Worm (Caenorhabditis elegans) whole organism, L3 larva: ENCODE data around the gene srx-23.
A peak's percentile ranks its signal among the peaks of the same experiment; 100 is the strongest.

Experiments
- ZK546.5 ChIP-seq: sonication (generic microtip); optimal IDR thresholded peaks from 2 replicates; lab custom pipeline; 2017; ENCODE audit warnings: missing biosample characterization, missing genetic modification characterization
- aly-2 ChIP-seq: fragments of 150-350 bp; optimal IDR thresholded peaks from 2 replicates; lab custom pipeline; 2014; ENCODE audit warnings: missing biosample characterization, missing genetic modification characterization
- ama-1 ChIP-seq: fragments of 150-350 bp; optimal IDR thresholded peaks from 2 replicates; lab custom pipeline; 2018
- ceh-16 ChIP-seq: sonication (generic microtip); optimal IDR thresholded peaks from 2 replicates; lab custom pipeline; 2017; ENCODE audit warnings: missing biosample characterization, missing genetic modification characterization
- ceh-28 ChIP-seq: fragments of 150-350 bp; optimal IDR thresholded peaks from 2 replicates; lab custom pipeline; 2014; ENCODE audit warnings: missing biosample characterization, missing genetic modification reagents, missing genetic modification characterization
- ceh-9 ChIP-seq: sonication (generic microtip); optimal IDR thresholded peaks from 2 replicates; lab custom pipeline; 2018; ENCODE audit warnings: missing biosample characterization, missing genetic modification characterization
- egl-27 ChIP-seq: sonication (generic microtip); optimal IDR thresholded peaks from 4 replicates; lab custom pipeline; 2017; ENCODE audit warnings: missing biosample characterization, missing genetic modification reagents, missing genetic modification characterization
- egl-5 ChIP-seq: fragments of 150-350 bp; optimal IDR thresholded peaks from 2 replicates; lab custom pipeline; 2017; ENCODE audit warnings: missing biosample characterization, missing genetic modification reagents, missing genetic modification characterization, inconsistent platforms
- elt-1 ChIP-seq: fragments of 150-350 bp; optimal IDR thresholded peaks from 2 replicates; lab custom pipeline; 2014; ENCODE audit warnings: missing biosample characterization, missing genetic modification characterization
- elt-2 ChIP-seq: sonication (generic microtip); optimal IDR thresholded peaks from 2 replicates; lab custom pipeline; 2016; ENCODE audit warnings: missing genetic modification reagents, mild to moderate bottlenecking, missing genetic modification characterization, missing compliant biosample characterization
- elt-3 ChIP-seq, 3 experiments: fragments of 150-350 bp in 1 of 3; sonication (generic microtip) in 2 of 3; optimal IDR thresholded peaks; 2 replicates in 2 of 3; 4 replicates in 1 of 3; lab custom pipeline; 2014 to 2017; ENCODE audit warnings: missing biosample characterization in 3 of 3, missing genetic modification characterization in 3 of 3
- eor-1 ChIP-seq, 2 experiments: fragments of 150-350 bp; optimal IDR thresholded peaks; 2 replicates each; lab custom pipeline; 2014 to 2018; ENCODE audit warnings: missing biosample characterization in 2 of 2, missing genetic modification characterization in 2 of 2
- fkh-2 ChIP-seq: fragments of 150-350 bp; optimal IDR thresholded peaks from 2 replicates; lab custom pipeline; 2014; ENCODE audit warnings: missing biosample characterization, missing genetic modification reagents, missing genetic modification characterization
- fos-1 ChIP-seq: fragments of 150-350 bp; optimal IDR thresholded peaks from 2 replicates; lab custom pipeline; 2014; ENCODE audit warnings: missing biosample characterization, missing genetic modification characterization
- jun-1 ChIP-seq: fragments of 150-350 bp; optimal IDR thresholded peaks from 2 replicates; lab custom pipeline; 2014; ENCODE audit warnings: missing biosample characterization, missing genetic modification reagents, missing genetic modification characterization
- lin-15B ChIP-seq: fragments of 150-350 bp; optimal IDR thresholded peaks from 2 replicates; lab custom pipeline; 2014; ENCODE audit warnings: missing biosample characterization, missing genetic modification characterization
- lin-39 ChIP-seq: fragments of 150-350 bp; optimal IDR thresholded peaks from 2 replicates; lab custom pipeline; 2018; ENCODE audit warnings: missing biosample characterization, missing genetic modification reagents, missing genetic modification characterization
- lsy-12 ChIP-seq: sonication (generic microtip); optimal IDR thresholded peaks from 2 replicates; lab custom pipeline; 2016; ENCODE audit warnings: mild to moderate bottlenecking, missing genetic modification characterization, missing compliant biosample characterization
- mdl-1 ChIP-seq: fragments of 150-350 bp; optimal IDR thresholded peaks from 2 replicates; lab custom pipeline; 2014; ENCODE audit warnings: missing biosample characterization, missing genetic modification characterization
- mml-1 ChIP-seq: fragments of 150-350 bp; sonication (generic microtip); optimal IDR thresholded peaks from 3 replicates; lab custom pipeline; 2014; ENCODE audit warnings: missing biosample characterization, missing genetic modification characterization
- nfya-1 ChIP-seq: sonication (generic microtip); optimal IDR thresholded peaks from 2 replicates; lab custom pipeline; 2017; ENCODE audit warnings: missing genetic modification characterization, mild to moderate bottlenecking, missing compliant biosample characterization, antibody characterized with exemption, moderate library complexity; ENCODE audit not compliant: insufficient read depth
- nhr-11 ChIP-seq: fragments of 150-350 bp; optimal IDR thresholded peaks from 2 replicates; lab custom pipeline; 2014; ENCODE audit warnings: missing biosample characterization, missing genetic modification characterization
- nhr-12 ChIP-seq: fragments of 150-350 bp; optimal IDR thresholded peaks from 2 replicates; lab custom pipeline; 2014; ENCODE audit warnings: missing biosample characterization, missing genetic modification characterization
- nhr-23 ChIP-seq: fragments of 150-350 bp; optimal IDR thresholded peaks from 2 replicates; lab custom pipeline; 2014; ENCODE audit warnings: missing biosample characterization, missing genetic modification reagents, missing genetic modification characterization
- nhr-237 ChIP-seq: fragments of 150-350 bp; optimal IDR thresholded peaks from 2 replicates; lab custom pipeline; 2014; ENCODE audit warnings: missing biosample characterization, missing genetic modification characterization
- nhr-25 ChIP-seq: sonication (generic microtip); optimal IDR thresholded peaks from 2 replicates; lab custom pipeline; 2017; ENCODE audit warnings: missing biosample characterization, missing genetic modification characterization
- nhr-43 ChIP-seq: sonication (generic microtip); optimal IDR thresholded peaks from 2 replicates; lab custom pipeline; 2016; ENCODE audit warnings: mild to moderate bottlenecking, missing genetic modification characterization, missing compliant biosample characterization; ENCODE audit not compliant: poor library complexity, severe bottlenecking
- pha-4 ChIP-seq: fragments of 150-350 bp; optimal IDR thresholded peaks from 2 replicates; lab custom pipeline; 2014; ENCODE audit warnings: missing biosample characterization, missing genetic modification reagents, missing genetic modification characterization
- pqm-1 ChIP-seq: fragments of 150-350 bp; optimal IDR thresholded peaks from 2 replicates; lab custom pipeline; 2017; ENCODE audit warnings: missing biosample characterization, missing genetic modification characterization, inconsistent platforms
- sea-2 ChIP-seq: fragments of 150-350 bp; sonication (generic microtip); optimal IDR thresholded peaks from 4 replicates; lab custom pipeline; 2014; ENCODE audit warnings: missing biosample characterization, missing genetic modification reagents, missing genetic modification characterization
- skn-1 ChIP-seq: fragments of 150-350 bp; optimal IDR thresholded peaks from 2 replicates; lab custom pipeline; 2014; ENCODE audit warnings: missing biosample characterization, missing genetic modification characterization
- snpc-4 ChIP-seq: fragments of 150-350 bp; optimal IDR thresholded peaks from 2 replicates; lab custom pipeline; 2014; ENCODE audit warnings: missing biosample characterization, missing genetic modification characterization
- tbx-2 ChIP-seq: sonication (generic microtip); optimal IDR thresholded peaks from 2 replicates; lab custom pipeline; 2016; ENCODE audit warnings: mild to moderate bottlenecking, missing genetic modification characterization, missing compliant biosample characterization
- unc-62 ChIP-seq: fragments of 150-350 bp; sonication (generic microtip); optimal IDR thresholded peaks from 4 replicates; lab custom pipeline; 2014; ENCODE audit warnings: missing biosample characterization, missing genetic modification reagents, missing genetic modification characterization
- zag-1 ChIP-seq: fragments of 150-350 bp; optimal IDR thresholded peaks from 2 replicates; lab custom pipeline; 2014; ENCODE audit warnings: missing biosample characterization, missing genetic modification characterization

srx-23 gene

DNA sequence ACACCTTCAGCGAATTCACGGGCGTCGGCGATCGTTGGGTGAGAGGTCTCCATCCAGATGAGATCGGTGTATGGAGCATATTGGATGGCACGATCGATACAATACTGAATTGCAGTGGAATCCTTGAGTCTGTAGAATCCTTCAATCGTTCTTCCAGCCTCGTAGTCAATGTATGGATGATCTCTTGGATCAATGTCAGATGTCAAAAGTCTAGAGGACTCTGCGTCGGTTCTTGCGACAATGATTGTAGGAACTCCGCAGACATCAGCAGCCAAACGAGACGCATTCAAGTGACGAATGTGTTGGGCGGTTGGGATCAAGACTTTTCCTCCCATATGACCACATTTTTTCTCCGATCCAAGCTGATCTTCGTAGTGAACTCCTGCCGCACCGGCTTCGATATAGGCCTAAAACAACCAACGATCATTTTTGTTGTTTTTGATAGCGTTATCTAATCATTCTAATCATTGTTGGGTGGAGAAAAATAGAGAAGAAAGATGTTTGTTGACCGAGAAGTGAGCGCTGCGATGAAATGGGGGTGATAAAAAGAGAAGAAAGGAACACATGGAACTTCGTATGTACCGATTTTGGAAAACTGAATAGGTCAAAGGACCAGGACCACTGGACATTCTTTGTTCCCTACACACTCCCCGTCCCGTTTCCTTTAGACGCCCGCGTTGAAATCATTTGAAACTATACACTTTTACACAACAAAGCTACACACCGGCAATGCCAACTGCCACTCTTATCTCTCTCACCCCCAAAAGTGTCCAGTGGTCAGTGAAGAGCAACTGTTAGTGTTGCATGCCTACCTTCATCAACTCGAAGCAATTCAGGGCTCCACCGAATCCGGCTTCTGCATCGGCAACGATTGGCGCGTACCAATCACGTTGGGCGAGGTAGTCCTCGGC, 44.7 kb downstream of the srx-23 start:
- TF ChIP-seq lin-39 (tag; lab: Kevin White, UChicago) (no peak), tbx-2 (no peak), pqm-1 (tag; lab: Kevin White, UChicago) (peak; percentile 17), nhr-237 (no peak), ceh-28 (tag; lab: Kevin White, UChicago) (no peak), mml-1 (tag; lab: Kevin White, UChicago) (no peak), zag-1 (no peak), unc-62 (GFP tag; lab: Kevin White, UChicago) (no peak), ama-1 (lab: Kevin White, UChicago) (peak; percentile 95), nhr-12 (tag; lab: Kevin White, UChicago) (no peak), ZK546.5 (tag; lab: Kevin White, UChicago) (no peak), nhr-23 (no peak), nhr-11 (tag; lab: Kevin White, UChicago) (no peak), lsy-12 (tag; lab: Kevin White, UChicago) (no peak), ceh-16 (tag; lab: Kevin White, UChicago) (no peak), elt-1 (no peak), eor-1 (tag; optimal IDR thresholded peaks at IDR 0.05; lab: Kevin White, UChicago) (no peak), nhr-43 (tag; lab: Kevin White, UChicago) (peak; percentile 56), fkh-2 (tag; lab: Kevin White, UChicago) (no peak), elt-3 (tag; optimal IDR thresholded peaks at IDR 0.05; lab: Kevin White, UChicago) (peak in 1 of 3 experiments; percentile 5), egl-5 (tag; lab: Kevin White, UChicago) (peak; percentile 35), sea-2 (GFP tag; lab: Kevin White, UChicago) (no peak), elt-2 (tag; lab: Kevin White, UChicago) (peak; percentile 13), egl-27 (no peak), lin-15B (no peak), ceh-9 (tag; lab: Kevin White, UChicago) (no peak), nhr-25 (tag; lab: Kevin White, UChicago) (peak; percentile 25), snpc-4 (tag; lab: Kevin White, UChicago) (no peak)

DNA sequence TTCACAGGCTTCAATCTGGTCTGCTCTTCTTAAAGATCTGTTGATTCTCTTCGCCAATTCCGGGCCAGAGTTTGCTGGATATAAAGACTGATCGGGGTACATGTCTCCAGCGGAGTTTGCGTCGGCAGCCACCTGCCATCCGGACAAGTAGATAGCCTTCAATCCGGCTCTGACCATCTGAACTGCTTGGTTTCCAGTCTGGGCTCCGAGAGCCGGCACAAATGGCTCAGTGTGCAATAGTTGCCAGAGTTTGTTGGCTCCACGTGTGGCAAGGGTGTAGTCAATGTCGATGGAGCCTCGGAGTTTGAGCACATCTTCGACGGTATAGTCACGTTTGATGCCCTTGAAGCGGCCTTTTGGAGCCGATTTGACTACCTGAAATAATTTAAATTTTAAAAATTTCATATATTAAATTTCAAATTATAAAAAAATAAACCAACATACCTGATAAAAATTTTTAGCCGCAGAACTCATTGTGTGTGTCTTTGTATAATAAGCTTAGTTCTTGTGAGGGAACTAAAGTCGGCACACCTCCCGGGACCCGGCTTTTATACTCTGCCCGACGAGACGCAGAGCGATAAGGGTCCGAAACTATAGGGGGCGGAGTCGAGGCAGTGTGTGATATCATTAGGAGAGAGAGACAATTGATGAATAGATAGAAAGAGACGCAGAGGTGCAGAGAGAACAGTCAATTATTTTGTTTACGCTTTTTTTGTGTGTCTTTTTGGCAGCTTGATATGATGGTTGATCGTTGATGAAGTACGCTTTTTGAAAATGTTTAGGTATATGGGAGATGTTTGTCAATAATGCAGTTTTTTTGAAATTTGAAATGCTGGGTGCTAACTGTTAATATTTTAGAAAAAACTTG, 45.6 kb downstream of the srx-23 start, which contains the start of the genes icl-1 and srh-2:
Gene icl-1 (minus strand): TSS at position 521 of the 868 bp plus-strand sequence.
Gene srh-2 (plus strand): TSS at position 818 of the 868 bp plus-strand sequence.
- TF ChIP-seq ceh-28 (tag; lab: Kevin White, UChicago) = peak; percentile 67
- peak; percentile 65 for TF ChIP-seq pqm-1 (tag; lab: Kevin White, UChicago)
- TF ChIP-seq nhr-23 = peak; percentile 71
- peak; percentile 92 for TF ChIP-seq ama-1 (lab: Kevin White, UChicago)
- peak; percentile 42 for TF ChIP-seq lsy-12 (tag; lab: Kevin White, UChicago)
- peak; percentile 73 for TF ChIP-seq nhr-43 (tag; lab: Kevin White, UChicago)
- TF ChIP-seq lin-39 (tag; lab: Kevin White, UChicago) = peak; percentile 11
- TF ChIP-seq tbx-2 = peak; percentile 8
- TF ChIP-seq nhr-25 (tag; lab: Kevin White, UChicago) = peak; percentile 2
- peak; percentile 68 for TF ChIP-seq nfya-1 (tag; lab: Kevin White, UChicago)
- TF ChIP-seq aly-2 = no peak
- no peak for TF ChIP-seq unc-62 (GFP tag; lab: Kevin White, UChicago)
- peak; percentile 15 for TF ChIP-seq fos-1
- TF ChIP-seq lin-15B = peak; percentile 28
- peak; percentile 43 for TF ChIP-seq jun-1 (tag; lab: Kevin White, UChicago)
- no peak for TF ChIP-seq ceh-16 (tag; lab: Kevin White, UChicago)
- peak; percentile 79 for TF ChIP-seq pha-4 (tag; lab: Kevin White, UChicago)
- peak; percentile 83 for TF ChIP-seq elt-2 (tag; lab: Kevin White, UChicago)
- no peak for TF ChIP-seq skn-1 (tag; lab: Kevin White, UChicago)
- TF ChIP-seq egl-5 (tag; lab: Kevin White, UChicago) = no peak
- no peak for TF ChIP-seq mdl-1 (tag; lab: Kevin White, UChicago)
